Fruit fly (Drosophila melanogaster): ENCODE data around the gene Trc8.

DNA sequence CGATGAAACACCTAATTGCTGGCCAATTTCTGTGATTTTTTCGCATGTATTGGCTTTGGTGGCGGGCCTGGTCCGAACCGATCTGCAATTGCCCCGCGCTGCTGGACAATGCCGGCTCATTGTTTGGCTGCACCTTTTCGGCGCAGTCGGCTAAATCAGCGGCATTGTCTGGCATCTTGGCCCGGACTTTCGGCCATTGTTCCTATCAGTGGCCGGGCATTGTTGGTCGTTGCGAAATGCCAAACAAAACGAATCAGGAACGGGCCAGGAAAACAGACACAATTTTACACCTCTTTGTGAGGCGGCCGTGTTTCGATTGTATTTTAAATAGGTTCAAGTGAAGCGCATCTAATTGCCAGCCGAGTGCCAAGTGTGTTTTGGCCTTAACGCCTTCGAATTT, 41.6 kb upstream of the Trc8 start:
- TF ChIP-seq CTCF (optimal IDR thresholded peaks at IDR 0.05) (no peak), CG8478 (optimal IDR thresholded peaks at IDR 0.05) (no peak)

Data from S2 (cell line).